Worm (Caenorhabditis elegans) whole organism, L2 larva: ENCODE results near the gene sprp-4.

Experiments
- C34F6.9 ChIP-seq: fragments of 150-350 bp; optimal IDR thresholded peaks from 2 replicates; lab custom pipeline; 2014; ENCODE audit warnings: missing biosample characterization, missing genetic modification characterization
- Y55F3AM.14 ChIP-seq: fragments of 200-800 bp; sonication (Bioruptor generic); optimal IDR thresholded peaks from 2 replicates; lab custom pipeline; 2018; ENCODE audit warnings: mild to moderate bottlenecking, missing genetic modification characterization, missing compliant biosample characterization
- ZK546.5 ChIP-seq: sonication (generic microtip); optimal IDR thresholded peaks from 2 replicates; lab custom pipeline; 2017; ENCODE audit warnings: missing biosample characterization, missing genetic modification characterization
- alr-1 ChIP-seq: fragments of 150-350 bp; optimal IDR thresholded peaks from 2 replicates; lab custom pipeline; 2014; ENCODE audit warnings: missing biosample characterization, missing genetic modification characterization
- aly-2 ChIP-seq: fragments of 150-350 bp; optimal IDR thresholded peaks from 2 replicates; lab custom pipeline; 2014; ENCODE audit warnings: missing biosample characterization, missing genetic modification characterization
- ama-1 ChIP-seq: fragments of 150-350 bp; optimal IDR thresholded peaks from 2 replicates; lab custom pipeline; 2018; ENCODE audit warnings: inconsistent platforms
- blmp-1 ChIP-seq: sonication (generic microtip); optimal IDR thresholded peaks from 2 replicates; lab custom pipeline; 2017; ENCODE audit warnings: missing genetic modification characterization, mild to moderate bottlenecking, missing compliant biosample characterization, antibody characterized with exemption, moderate library complexity; ENCODE audit not compliant: insufficient read depth
- ceh-16 ChIP-seq: fragments of 150-350 bp; optimal IDR thresholded peaks from 2 replicates; lab custom pipeline; 2014; ENCODE audit warnings: missing biosample characterization, missing genetic modification characterization
- crh-2 ChIP-seq: sonication (generic microtip); optimal IDR thresholded peaks from 2 replicates; lab custom pipeline; 2017; ENCODE audit warnings: missing biosample characterization, missing genetic modification characterization
- dmd-4 ChIP-seq: sonication (generic microtip); optimal IDR thresholded peaks from 2 replicates; lab custom pipeline; 2017; ENCODE audit warnings: missing biosample characterization, missing genetic modification characterization
- egl-27 ChIP-seq: sonication (generic microtip); optimal IDR thresholded peaks from 3 replicates; lab custom pipeline; 2017; ENCODE audit warnings: missing biosample characterization, missing genetic modification reagents, missing genetic modification characterization
- elt-1 ChIP-seq: fragments of 150-350 bp; optimal IDR thresholded peaks from 2 replicates; lab custom pipeline; 2014; ENCODE audit warnings: missing biosample characterization, missing genetic modification characterization
- elt-3 ChIP-seq: sonication (generic microtip); optimal IDR thresholded peaks from 2 replicates; lab custom pipeline; 2017; ENCODE audit warnings: missing biosample characterization, missing genetic modification characterization
- fos-1 ChIP-seq: fragments of 150-350 bp; optimal IDR thresholded peaks from 2 replicates; lab custom pipeline; 2014; ENCODE audit warnings: missing biosample characterization, missing genetic modification characterization
- gmeb-1 ChIP-seq: fragments of 150-350 bp; optimal IDR thresholded peaks from 2 replicates; lab custom pipeline; 2014; ENCODE audit warnings: missing biosample characterization, missing genetic modification characterization
- lin-11 ChIP-seq: fragments of 150-350 bp; sonication (generic microtip); optimal IDR thresholded peaks from 2 replicates; lab custom pipeline; 2014; ENCODE audit warnings: missing biosample characterization, missing genetic modification characterization, inconsistent platforms, mixed read lengths
- lin-13 ChIP-seq: fragments of 150-350 bp; optimal IDR thresholded peaks from 2 replicates; lab custom pipeline; 2014; ENCODE audit warnings: missing biosample characterization, missing genetic modification reagents, missing genetic modification characterization
- lin-39 ChIP-seq: fragments of 150-350 bp; optimal IDR thresholded peaks from 2 replicates; lab custom pipeline; 2014; ENCODE audit warnings: missing biosample characterization, missing genetic modification reagents, missing genetic modification characterization
- lsy-2 ChIP-seq, 2 experiments: fragments of 150-350 bp in 1 of 2; sonication (generic microtip) in 1 of 2; optimal IDR thresholded peaks; 2 replicates each; lab custom pipeline; 2014 to 2017; ENCODE audit warnings: missing biosample characterization in 2 of 2, missing genetic modification characterization in 2 of 2
- mab-5 ChIP-seq: fragments of 150-350 bp; optimal IDR thresholded peaks from 2 replicates; lab custom pipeline; 2014; ENCODE audit warnings: missing biosample characterization, missing genetic modification characterization
- mbf-1 ChIP-seq: sonication (generic microtip); optimal IDR thresholded peaks from 2 replicates; lab custom pipeline; 2017; ENCODE audit warnings: missing biosample characterization, missing genetic modification characterization
- nhr-10 ChIP-seq: sonication (generic microtip); optimal IDR thresholded peaks from 2 replicates; lab custom pipeline; 2017; ENCODE audit warnings: missing biosample characterization, missing genetic modification characterization
- nhr-11 ChIP-seq: fragments of 150-350 bp; optimal IDR thresholded peaks from 2 replicates; lab custom pipeline; 2014; ENCODE audit warnings: missing biosample characterization, missing genetic modification characterization
- nhr-12 ChIP-seq: fragments of 150-350 bp; optimal IDR thresholded peaks from 2 replicates; lab custom pipeline; 2014; ENCODE audit warnings: missing biosample characterization, missing genetic modification characterization
- nhr-129 ChIP-seq: fragments of 150-350 bp; optimal IDR thresholded peaks from 2 replicates; lab custom pipeline; 2014; ENCODE audit warnings: missing biosample characterization, missing genetic modification characterization
- nhr-21 ChIP-seq: fragments of 150-350 bp; optimal IDR thresholded peaks from 2 replicates; lab custom pipeline; 2014; ENCODE audit warnings: missing biosample characterization, missing genetic modification characterization
- nhr-23 ChIP-seq: fragments of 150-350 bp; optimal IDR thresholded peaks from 2 replicates; lab custom pipeline; 2014; ENCODE audit warnings: missing biosample characterization, missing genetic modification reagents, missing genetic modification characterization
- nhr-237 ChIP-seq: fragments of 150-350 bp; optimal IDR thresholded peaks from 2 replicates; lab custom pipeline; 2014; ENCODE audit warnings: missing biosample characterization, missing genetic modification characterization
- nhr-25 ChIP-seq: fragments of 150-350 bp; sonication (generic microtip); optimal IDR thresholded peaks from 3 replicates; lab custom pipeline; 2014; ENCODE audit warnings: missing biosample characterization, missing genetic modification characterization
- nhr-6 ChIP-seq: fragments of 150-350 bp; optimal IDR thresholded peaks from 2 replicates; lab custom pipeline; 2014; ENCODE audit warnings: missing biosample characterization, missing genetic modification characterization
- nhr-77 ChIP-seq: fragments of 150-350 bp; optimal IDR thresholded peaks from 2 replicates; lab custom pipeline; 2014; ENCODE audit warnings: missing biosample characterization, missing genetic modification characterization
- peb-1 ChIP-seq: fragments of 150-350 bp; optimal IDR thresholded peaks from 2 replicates; lab custom pipeline; 2014; ENCODE audit warnings: missing biosample characterization, missing genetic modification characterization
- sem-4 ChIP-seq: fragments of 150-350 bp; optimal IDR thresholded peaks from 2 replicates; lab custom pipeline; 2014; ENCODE audit warnings: missing biosample characterization, missing genetic modification reagents, missing genetic modification characterization
- skn-1 ChIP-seq: sonication (generic microtip); optimal IDR thresholded peaks from 2 replicates; lab custom pipeline; 2017; ENCODE audit warnings: missing biosample characterization, missing genetic modification characterization
- sma-3 ChIP-seq: sonication (generic microtip); optimal IDR thresholded peaks from 2 replicates; lab custom pipeline; 2016; ENCODE audit warnings: missing genetic modification reagents, missing genetic modification characterization, missing compliant biosample characterization
- sma-9 ChIP-seq, 2 experiments: fragments of 150-350 bp in 1 of 2; sonication (generic microtip) in 1 of 2; optimal IDR thresholded peaks; 2 replicates each; lab custom pipeline; 2014 to 2016; ENCODE audit warnings: missing genetic modification characterization in 2 of 2, mild to moderate bottlenecking in 1 of 2, missing biosample characterization in 1 of 2, missing compliant biosample characterization in 1 of 2, missing genetic modification reagents in 1 of 2, moderate library complexity in 1 of 2
- snpc-4 ChIP-seq: fragments of 150-350 bp; optimal IDR thresholded peaks from 2 replicates; lab custom pipeline; 2014; ENCODE audit warnings: missing biosample characterization, missing genetic modification characterization
- unc-39 ChIP-seq: fragments of 150-350 bp; optimal IDR thresholded peaks from 2 replicates; lab custom pipeline; 2014; ENCODE audit warnings: missing biosample characterization, missing genetic modification characterization
- unc-55 ChIP-seq: fragments of 150-350 bp; sonication (generic microtip); optimal IDR thresholded peaks from 3 replicates; lab custom pipeline; 2014; ENCODE audit warnings: missing biosample characterization, missing genetic modification reagents, missing genetic modification characterization
- unc-62 ChIP-seq: fragments of 150-350 bp; optimal IDR thresholded peaks from 2 replicates; lab custom pipeline; 2014; ENCODE audit warnings: missing biosample characterization, missing genetic modification reagents, missing genetic modification characterization
- zag-1 ChIP-seq: fragments of 150-350 bp; optimal IDR thresholded peaks from 2 replicates; lab custom pipeline; 2014; ENCODE audit warnings: missing biosample characterization, missing genetic modification characterization
- ztf-1 ChIP-seq: fragments of 200-800 bp; sonication (Bioruptor generic); conservative IDR thresholded peaks from 2 replicates; pipeline ENCODE4 v1.3.6; 2022; ENCODE audit warnings: missing genetic modification characterization, missing compliant biosample characterization
- ztf-11 ChIP-seq: sonication (generic microtip); optimal IDR thresholded peaks from 2 replicates; lab custom pipeline; 2017; ENCODE audit warnings: missing biosample characterization, missing genetic modification characterization
- ztf-4 ChIP-seq: fragments of 150-350 bp; optimal IDR thresholded peaks from 2 replicates; lab custom pipeline; 2014; ENCODE audit warnings: missing biosample characterization, missing genetic modification characterization

sprp-4 gene

ce11 chrX:8846447-8847237, 6.8 kb downstream of the sprp-4 start, which contains the start of gene C28G1.10:
Gene C28G1.10 (plus strand): TSS chrX:8847122.
- TF ChIP-seq zag-1 (tag; lab: Kevin White, UChicago) (no peak), dmd-4 (no peak), fos-1 (tag; lab: Kevin White, UChicago) (peak; percentile 42), crh-2 (tag; lab: Kevin White, UChicago) (peak; percentile 23), nhr-21 (tag; lab: Kevin White, UChicago) (peak; percentile 37), gmeb-1 (tag; lab: Kevin White, UChicago) (peak; percentile 21)

- no peak for TF ChIP-seq unc-55 (GFP tag; lab: Kevin White, UChicago)
- TF ChIP-seq ztf-11: no peak
- no peak for TF ChIP-seq aly-2 (tag; lab: Kevin White, UChicago)
- TF ChIP-seq sma-3 (GFP tag; lab: Kevin White, UChicago): no peak
- no peak for TF ChIP-seq lin-13 (GFP tag; lab: Kevin White, UChicago)
- TF ChIP-seq nhr-11 (tag; lab: Kevin White, UChicago): no peak
- no peak for TF ChIP-seq nhr-21 (tag; lab: Kevin White, UChicago)
- no peak for TF ChIP-seq lsy-2 (tag; optimal IDR thresholded peaks at IDR 0.05; lab: Kevin White, UChicago)
These were observed 9.4 kb downstream of the sprp-4 start, which contains the start of gene ubc-23 for ce11 chrX:8843988-8844387. Gene ubc-23 (plus strand): TSS chrX:8844288.

ce11 chrX:8838176-8838575, 15.2 kb downstream of the sprp-4 start:
- TF ChIP-seq unc-55 (GFP tag; lab: Kevin White, UChicago): no peak
- no peak for TF ChIP-seq nhr-12 (tag; lab: Kevin White, UChicago)
- TF ChIP-seq egl-27 (tag; lab: Kevin White, UChicago): no peak
- no peak for TF ChIP-seq mbf-1 (tag; lab: Kevin White, UChicago)
- no peak for TF ChIP-seq nhr-25 (tag; lab: Kevin White, UChicago)
- no peak for TF ChIP-seq Y55F3AM.14 (GFP tag; lab: Kevin White, UChicago)
- no peak for TF ChIP-seq lsy-2 (tag; optimal IDR thresholded peaks at IDR 0.05; lab: Kevin White, UChicago)
- TF ChIP-seq elt-3: no peak
- TF ChIP-seq lin-13 (GFP tag; lab: Kevin White, UChicago): no peak
- TF ChIP-seq snpc-4 (tag; lab: Kevin White, UChicago): no peak
- TF ChIP-seq nhr-6: no peak
- no peak for TF ChIP-seq alr-1
- TF ChIP-seq lin-39 (tag; lab: Kevin White, UChicago): no peak
- TF ChIP-seq blmp-1 (tag; lab: Kevin White, UChicago): no peak
- no peak for TF ChIP-seq lin-11 (tag; lab: Kevin White, UChicago)
- no peak for TF ChIP-seq zag-1 (tag; lab: Kevin White, UChicago)
- no peak for TF ChIP-seq dmd-4

- TF ChIP-seq fos-1 (tag; lab: Kevin White, UChicago) (peak; percentile 65), peb-1 (tag; lab: Kevin White, UChicago) (peak; percentile 62), ceh-16 (tag; lab: Kevin White, UChicago) (peak; percentile 28), lsy-2 (tag; optimal IDR thresholded peaks at IDR 0.05; lab: Kevin White, UChicago) (peak; percentile 84 to 93), ama-1 (lab: Kevin White, UChicago) (no peak), elt-1 (tag; lab: Kevin White, UChicago) (no peak), nhr-237 (tag; lab: Kevin White, UChicago) (peak; percentile 8), blmp-1 (tag; lab: Kevin White, UChicago) (peak; percentile 58), ztf-1 (GFP tag; lab: Robert Waterston, UW) (no peak), sma-9 (GFP tag; optimal IDR thresholded peaks at IDR 0.05; lab: Kevin White, UChicago) (peak; percentile 95), sma-9 (tag; optimal IDR thresholded peaks at IDR 0.05; lab: Kevin White, UChicago) (no peak), unc-62 (GFP tag; lab: Kevin White, UChicago) (peak; percentile 44), nhr-129 (tag; lab: Kevin White, UChicago) (peak; percentile 97), aly-2 (tag; lab: Kevin White, UChicago) (no peak), sem-4 (tag; lab: Kevin White, UChicago) (peak; percentile 84), sma-3 (GFP tag; lab: Kevin White, UChicago) (peak; percentile 91), egl-27 (tag; lab: Kevin White, UChicago) (peak; percentile 94), mab-5 (peak; percentile 92), Y55F3AM.14 (GFP tag; lab: Kevin White, UChicago) (peak; percentile 81), nhr-77 (peak; percentile 38), ZK546.5 (tag; lab: Kevin White, UChicago) (no peak), nhr-25 (tag; lab: Kevin White, UChicago) (peak; percentile 90), nhr-11 (tag; lab: Kevin White, UChicago) (peak; percentile 69), lin-13 (GFP tag; lab: Kevin White, UChicago) (peak; percentile 84), C34F6.9 (peak; percentile 90), unc-55 (GFP tag; lab: Kevin White, UChicago) (peak; percentile 91), unc-39 (tag; lab: Kevin White, UChicago) (no peak), skn-1 (tag; lab: Kevin White, UChicago) (no peak), nhr-23 (tag; lab: Kevin White, UChicago) (no peak), nhr-10 (tag; lab: Kevin White, UChicago) (peak; percentile 45), nhr-21 (tag; lab: Kevin White, UChicago) (peak; percentile 92), ztf-4 (tag; lab: Kevin White, UChicago) (peak; percentile 79)
These were observed 17.5 kb downstream of the sprp-4 start, which contains the start of gene C28G1.2 for ce11 chrX:8835887-8836348. Gene C28G1.2 (plus strand): TSS chrX:8836016.
